Worm (Caenorhabditis elegans): ENCODE results near the gene mlcd-1.
A peak's percentile ranks its signal among the peaks of the same experiment; 100 is the strongest.

The mlcd-1 gene

DNA sequence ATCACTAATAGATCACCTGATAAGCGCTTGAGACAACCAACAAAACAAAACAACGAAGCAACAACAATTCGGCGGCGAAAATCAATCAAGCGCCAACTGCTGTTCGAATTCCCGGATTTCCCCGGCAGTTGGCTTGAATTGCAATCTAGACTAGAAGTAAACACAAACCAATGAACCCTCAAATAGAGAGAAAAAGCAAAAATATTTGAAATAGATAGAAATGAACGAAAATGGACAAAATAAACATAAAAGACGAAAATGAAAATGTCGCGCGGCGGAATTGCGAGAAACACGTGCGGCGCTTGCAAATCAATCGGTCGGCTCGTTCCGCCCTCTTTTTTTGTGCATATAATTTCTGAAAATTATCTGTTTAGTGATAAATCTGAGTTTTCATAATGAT is 525 bp upstream of the mlcd-1 start, which contains the start of gene idhg-1 (continued):
- TF ChIP-seq ahr-1 (tag; optimal IDR thresholded peaks at IDR 0.05) (peak; percentile 95), syd-9 (tag; optimal IDR thresholded peaks at IDR 0.05) (peak; percentile 98), hlh-8 (tag; optimal IDR thresholded peaks at IDR 0.05) (peak; percentile 98), pha-4 (tag; optimal IDR thresholded peaks at IDR 0.05) (no peak), eyg-1 (tag; optimal IDR thresholded peaks at IDR 0.05) (peak; percentile 96), pax-1 (tag; optimal IDR thresholded peaks at IDR 0.05) (no peak), ceh-9 (tag; optimal IDR thresholded peaks at IDR 0.05) (peak; percentile 58), ceh-2 (tag; optimal IDR thresholded peaks at IDR 0.05) (peak; percentile 98), C08G9.2 (tag; optimal IDR thresholded peaks at IDR 0.05) (peak; percentile 95), pqm-1 (tag; optimal IDR thresholded peaks at IDR 0.05) (peak; percentile 85), ceh-19 (GFP tag; optimal IDR thresholded peaks at IDR 0.05) (peak; percentile 96), zip-5 (tag; optimal IDR thresholded peaks at IDR 0.05) (peak; percentile 94), C38D4.7 (GFP tag; optimal IDR thresholded peaks at IDR 0.05) (peak; percentile 94), F13H6.1 (tag; optimal IDR thresholded peaks at IDR 0.05) (peak; percentile 99), madf-2 (tag; optimal IDR thresholded peaks at IDR 0.05) (peak; percentile 94), K02D7.2 (tag; optimal IDR thresholded peaks at IDR 0.05) (peak; percentile 90), fkh-10 (GFP tag; optimal IDR thresholded peaks at IDR 0.05) (peak; percentile 90), hlh-30 (tag; optimal IDR thresholded peaks at IDR 0.05; ENCODE audit: insufficient read depth) (peak; percentile 68), ceh-30 (tag; optimal IDR thresholded peaks at IDR 0.05) (peak; percentile 48), tbx-2 (tag; optimal IDR thresholded peaks at IDR 0.05) (peak; percentile 99), ceh-48 (tag; optimal IDR thresholded peaks at IDR 0.05) (peak; percentile 96), unc-42 (tag; optimal IDR thresholded peaks at IDR 0.05) (peak; percentile 67), mec-3 (tag; optimal IDR thresholded peaks at IDR 0.05; ENCODE audit: borderline replicate concordance) (peak; percentile 91), npax-4 (tag; optimal IDR thresholded peaks at IDR 0.05) (peak; percentile 94)

- no peak for TF ChIP-seq zip-5 (tag; optimal IDR thresholded peaks at IDR 0.05)
- TF ChIP-seq tbx-2 (tag; optimal IDR thresholded peaks at IDR 0.05), result peak; percentile 11
- peak; percentile 8 for TF ChIP-seq ceh-34 (tag; optimal IDR thresholded peaks at IDR 0.05)
- TF ChIP-seq ceh-31 (tag; optimal IDR thresholded peaks at IDR 0.05), result peak; percentile 8
- peak; percentile 42 for TF ChIP-seq nfya-1 (tag; optimal IDR thresholded peaks at IDR 0.05)
Measured at ce11 chrIII:4562070-4562788, 5.7 kb downstream of the mlcd-1 start, which contains the start of gene pan-1. Gene pan-1 (plus strand): TSS chrIII:4562738.

DNA sequence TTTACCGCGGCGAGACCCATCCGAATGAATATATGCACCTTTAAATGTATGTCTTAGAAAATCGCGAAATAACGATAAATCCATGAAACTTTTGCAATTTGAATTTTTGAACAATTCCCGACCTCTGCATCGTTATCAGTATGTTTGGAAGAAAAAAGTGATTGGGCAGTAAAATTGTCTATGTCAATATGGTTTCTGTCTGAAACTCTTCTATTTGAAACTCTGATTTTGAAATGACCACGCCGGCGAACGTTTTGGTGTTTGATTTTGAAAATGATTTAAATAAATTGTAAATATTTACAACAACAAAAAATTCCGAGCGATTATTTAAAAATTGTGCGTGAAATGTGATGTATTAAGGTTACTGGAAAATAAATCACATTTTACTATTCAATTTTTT is 6.6 kb downstream of the mlcd-1 start:
- no peak for TF ChIP-seq sox-2 (GFP tag; IDR thresholded peaks at IDR 0.05)
- TF ChIP-seq elt-2 (tag; optimal IDR thresholded peaks at IDR 0.05), result peak; percentile 10
- TF ChIP-seq unc-86 (tag; optimal IDR thresholded peaks at IDR 0.05), result no peak

ce11 chrIII:4560393-4560890 is 7.5 kb downstream of the mlcd-1 start:
- no peak for TF ChIP-seq nhr-232 (tag; optimal IDR thresholded peaks at IDR 0.05)
- no peak for TF ChIP-seq ceh-2 (tag; optimal IDR thresholded peaks at IDR 0.05)
- TF ChIP-seq pqm-1 (tag; optimal IDR thresholded peaks at IDR 0.05), result no peak
- no peak for TF ChIP-seq fkh-10 (GFP tag; optimal IDR thresholded peaks at IDR 0.05)
- TF ChIP-seq nfya-1 (tag; optimal IDR thresholded peaks at IDR 0.05), result peak; percentile 81
- TF ChIP-seq elt-4 (tag; optimal IDR thresholded peaks at IDR 0.05), result no peak
- no peak for TF ChIP-seq C08G9.2 (tag; optimal IDR thresholded peaks at IDR 0.05)
- no peak for TF ChIP-seq syd-9 (tag; optimal IDR thresholded peaks at IDR 0.05)
- TF ChIP-seq ceh-34 (tag; optimal IDR thresholded peaks at IDR 0.05), result peak; percentile 64
- TF ChIP-seq tbx-7 (tag; optimal IDR thresholded peaks at IDR 0.05), result no peak
- no peak for TF ChIP-seq zip-5 (tag; optimal IDR thresholded peaks at IDR 0.05)
- no peak for TF ChIP-seq dve-1 (tag; optimal IDR thresholded peaks at IDR 0.05)
- TF ChIP-seq ama-1 (optimal IDR thresholded peaks at IDR 0.05), result peak; percentile 52
- TF ChIP-seq hlh-6 (tag; optimal IDR thresholded peaks at IDR 0.05), result no peak
- no peak for TF ChIP-seq T23F11.4 (GFP tag; optimal IDR thresholded peaks at IDR 0.05)
- no peak for TF ChIP-seq pros-1 (tag; optimal IDR thresholded peaks at IDR 0.05)
- TF ChIP-seq ceh-22 (tag; optimal IDR thresholded peaks at IDR 0.05), result no peak
- TF ChIP-seq fkh-6 (tag; optimal IDR thresholded peaks at IDR 0.05), result no peak
- peak; percentile 41 for TF ChIP-seq F13H6.1 (tag; optimal IDR thresholded peaks at IDR 0.05)
- TF ChIP-seq sdc-2 (tag; optimal IDR thresholded peaks at IDR 0.05), result no peak
- TF ChIP-seq eyg-1 (tag; optimal IDR thresholded peaks at IDR 0.05), result no peak
- TF ChIP-seq ceh-9 (tag; optimal IDR thresholded peaks at IDR 0.05), result no peak
- TF ChIP-seq ceh-18 (tag; optimal IDR thresholded peaks at IDR 0.05), result no peak
- no peak for TF ChIP-seq che-1 (tag; optimal IDR thresholded peaks at IDR 0.05)
- no peak for TF ChIP-seq rnt-1 (tag; optimal IDR thresholded peaks at IDR 0.05)
- TF ChIP-seq ceh-45 (GFP tag; IDR thresholded peaks at IDR 0.05), result no peak
- no peak for TF ChIP-seq lin-11 (tag; optimal IDR thresholded peaks at IDR 0.05)
